Fruit fly (Drosophila melanogaster) whole organism: ENCODE measurements around the gene CG7631.

Experiments
- CG8478 ChIP-seq: fragments of >200 bp; optimal IDR thresholded peaks from 2 replicates; lab custom pipeline; 2018; ENCODE audit warnings: inconsistent platforms
- Dll ChIP-seq: fragments of >200 bp; optimal IDR thresholded peaks from 2 replicates; lab custom pipeline; 2017
- pan ChIP-seq: fragments of >200 bp; optimal IDR thresholded peaks from 2 replicates; lab custom pipeline; 2017
- psq ChIP-seq: fragments of >200 bp; optimal IDR thresholded peaks from 2 replicates; lab custom pipeline; 2017
- usp ChIP-seq: fragments of >200 bp; optimal IDR thresholded peaks from 2 replicates; lab custom pipeline; 2017; ENCODE audit warnings: missing biosample characterization, missing genetic modification characterization, mixed read lengths

DNA sequence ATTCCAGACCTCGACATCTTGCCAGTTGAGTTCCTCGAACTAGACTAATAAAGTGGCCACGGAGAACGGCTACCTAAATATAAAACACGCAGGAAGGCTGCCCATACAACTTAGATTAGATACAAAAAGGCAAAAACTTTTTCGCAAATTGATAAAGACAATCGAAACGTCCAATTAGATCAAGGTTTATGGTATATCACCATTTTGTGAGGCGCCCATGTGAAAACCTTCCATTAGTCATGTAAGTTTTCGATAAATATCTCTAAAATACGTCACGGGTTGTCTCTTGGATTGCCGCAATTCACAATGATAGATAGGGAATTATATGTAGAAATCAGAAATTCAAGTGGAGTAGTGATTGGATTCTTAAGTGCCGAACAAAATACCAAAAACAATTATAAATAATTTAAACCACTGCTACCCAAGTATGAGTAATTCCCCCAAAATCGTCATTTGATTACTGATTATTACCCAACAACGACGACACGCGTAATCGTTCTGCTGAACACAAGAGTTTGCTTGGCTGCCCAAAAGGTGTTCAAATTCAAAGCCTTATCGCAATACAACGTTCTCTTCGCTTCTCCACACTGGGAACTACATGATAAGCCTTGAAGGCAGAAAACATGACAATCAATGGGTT is 16.7 kb upstream of the CG7631 start, which contains the start of gene CG15255:
- TF ChIP-seq usp (GFP tag; lab: Kevin White, UChicago) (no peak), psq (lab: Kevin White, UChicago) (no peak), CG8478 (lab: Kevin White, UChicago) (no peak), pan (lab: Kevin White, UChicago) (no peak), Dll (lab: Kevin White, UChicago) (no peak)
